Fruit fly (Drosophila melanogaster) whole organism, embryonic: ENCODE data around the gene CG43446.

Experiments used
- CG16815 ChIP-seq: fragments of 200-800 bp; sonication (Bioruptor generic); optimal IDR thresholded peaks from 3 replicates; lab custom pipeline; 2017; ENCODE audit warnings: missing biosample characterization, mild to moderate bottlenecking, missing genetic modification characterization
- CG2202 ChIP-seq: fragments of 200-800 bp; sonication (Bioruptor generic); optimal IDR thresholded peaks from 2 replicates; lab custom pipeline; 2018; ENCODE audit warnings: missing biosample characterization, mild to moderate bottlenecking, missing genetic modification characterization
- CG5180 ChIP-seq: fragments of 200-800 bp; sonication (Bioruptor generic); optimal IDR thresholded peaks from 3 replicates; lab custom pipeline; 2017; ENCODE audit warnings: missing biosample characterization, missing genetic modification characterization, mild to moderate bottlenecking, moderate library complexity, missing genetic modification reagents
- CG6254 ChIP-seq: fragments of 200-800 bp; sonication (Bioruptor generic); optimal IDR thresholded peaks from 3 replicates; lab custom pipeline; 2017; ENCODE audit warnings: mild to moderate bottlenecking, missing biosample characterization, missing genetic modification reagents, missing genetic modification characterization
- CG8478 ChIP-seq: fragments of >200 bp; optimal IDR thresholded peaks from 2 replicates; lab custom pipeline; 2018
- CG8944 ChIP-seq: fragments of 200-800 bp; sonication (Bioruptor generic); optimal IDR thresholded peaks from 3 replicates; lab custom pipeline; 2016; ENCODE audit warnings: missing biosample characterization, missing genetic modification characterization
- CG9609 ChIP-seq: fragments of 200-800 bp; sonication (Bioruptor generic); optimal IDR thresholded peaks from 3 replicates; lab custom pipeline; 2016; ENCODE audit warnings: missing biosample characterization, missing genetic modification characterization
- Ets65A ChIP-seq: fragments of 200-800 bp; sonication (Bioruptor generic); peaks from one replicate; lab custom pipeline; 2016; ENCODE audit warnings: missing biosample characterization, missing genetic modification characterization
- Sin3A ChIP-seq: fragments of >200 bp; optimal IDR thresholded peaks from 2 replicates; lab custom pipeline; 2018
- dati ChIP-seq: fragments of 200-800 bp; sonication (Bioruptor generic); IDR thresholded peaks from 2 replicates; pipeline ENCODE4 v1.3.6; 2022; ENCODE audit warnings: missing biosample characterization, missing genetic modification characterization
- fd96Cb ChIP-seq: fragments of 200-800 bp; sonication (Bioruptor generic); optimal IDR thresholded peaks from 2 replicates; lab custom pipeline; 2018; ENCODE audit warnings: missing biosample characterization, mild to moderate bottlenecking, missing genetic modification characterization, moderate library complexity
- salm ChIP-seq: fragments of 200-800 bp; sonication (Bioruptor generic); optimal IDR thresholded peaks from 2 replicates; lab custom pipeline; 2018; ENCODE audit warnings: missing biosample characterization, mild to moderate bottlenecking, missing genetic modification characterization

- no peak for TF ChIP-seq dati (GFP tag; lab: Robert Waterston, UW)
- no peak for TF ChIP-seq Ets65A (GFP tag; lab: Kevin White, UChicago)
- no peak for TF ChIP-seq salm
- TF ChIP-seq CG8478 (lab: Kevin White, UChicago): no peak
- no peak for TF ChIP-seq Sin3A (lab: Kevin White, UChicago)
- TF ChIP-seq fd96Cb (tag; lab: Kevin White, UChicago): no peak
- TF ChIP-seq CG8944 (GFP tag; lab: Kevin White, UChicago): no peak
- no peak for TF ChIP-seq CG5180 (GFP tag; lab: Kevin White, UChicago)
- TF ChIP-seq CG6254 (GFP tag; lab: Kevin White, UChicago): no peak
- TF ChIP-seq CG9609 (GFP tag; lab: Kevin White, UChicago): no peak
- no peak for TF ChIP-seq CG2202 (tag; lab: Kevin White, UChicago)
- no peak for TF ChIP-seq CG16815
These were observed 9.9 kb downstream of the CG43446 start, which contains the start of gene Calx for dm6 chr3R:20977846-20978295.
